Worm (Caenorhabditis elegans): ENCODE measurements around the gene Y51H4A.23.
"Not testable (repeated sequence)": the region's sequence is repeated elsewhere in the genome, so short reads cannot be mapped to it uniquely, and the experiment has no call there.

The Y51H4A.23 gene

ce11 chrIV:16751087-16751486, 28.4 kb downstream of the Y51H4A.23 start:
- no peak for TF ChIP-seq ztf-16 (tag; optimal IDR thresholded peaks at IDR 0.05)

- not testable (repeated sequence) for TF ChIP-seq ceh-18 (tag; optimal IDR thresholded peaks at IDR 0.05); hlh-13 (GFP tag; optimal IDR thresholded peaks at IDR 0.05); unc-3 (GFP tag; conservative IDR thresholded peaks at IDR 0.05); unc-3 (tag; optimal IDR thresholded peaks at IDR 0.05)
Measured at ce11 chrIV:16755771-16756170, 33.1 kb downstream of the Y51H4A.23 start, which contains the start of gene Y43D4A.2. Y43D4A.2 (minus strand) TSS chrIV:16755871.

Measured in whole organism, late embryonic.